Worm (Caenorhabditis elegans): ENCODE measurements around the gene fzo-1.

Gene fzo-1

DNA sequence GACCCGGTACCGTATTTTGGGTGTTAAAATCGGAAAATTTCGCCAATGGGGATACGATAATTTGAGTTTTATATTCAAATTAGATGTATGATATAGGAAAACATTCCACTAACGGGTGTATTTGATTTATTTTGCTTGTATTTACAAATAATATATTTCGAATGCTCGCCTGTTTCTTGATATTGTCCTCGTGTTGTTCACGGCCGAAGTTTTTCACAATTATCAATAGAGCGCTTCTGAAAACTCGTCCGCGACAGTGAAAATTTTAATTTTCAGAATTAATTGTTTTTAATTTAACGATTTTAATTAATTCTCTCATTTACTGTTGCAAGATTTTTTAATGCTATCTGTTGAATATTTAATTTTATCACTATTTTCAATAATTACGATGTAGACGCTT is 16.3 kb downstream of the fzo-1 start (continued):
- TF ChIP-seq C16A3.4 (tag; optimal IDR thresholded peaks at IDR 0.05): peak; percentile 15
- peak in 1 of 2 experiments; percentile 40 for TF ChIP-seq lsy-2 (tag; optimal IDR thresholded peaks at IDR 0.05)
- peak; percentile 16; the same call in 1 of the 2 replicates for TF ChIP-seq nhr-19 (GFP tag; conservative IDR thresholded peaks at IDR 0.05)
- no peak for TF ChIP-seq unc-98 (GFP tag; IDR thresholded peaks at IDR 0.05)
- TF ChIP-seq ama-1 (optimal IDR thresholded peaks at IDR 0.05): no peak
- TF ChIP-seq ceh-8 (GFP tag; optimal IDR thresholded peaks at IDR 0.05): no peak
- TF ChIP-seq dpl-1 (GFP tag; optimal IDR thresholded peaks at IDR 0.05): peak; percentile 32 to 73 (median 71)
- TF ChIP-seq lin-13 (GFP tag; optimal IDR thresholded peaks at IDR 0.05): peak; percentile 12
- TF ChIP-seq mdl-1 (tag; optimal IDR thresholded peaks at IDR 0.05): no peak
- TF ChIP-seq pag-3 (tag; optimal IDR thresholded peaks at IDR 0.05; ENCODE audit: borderline replicate concordance, insufficient read depth): no peak
- TF ChIP-seq snpc-4 (tag; optimal IDR thresholded peaks at IDR 0.05): no peak
- TF ChIP-seq lin-39 (tag; optimal IDR thresholded peaks at IDR 0.05): no peak
- no peak for TF ChIP-seq unc-130 (tag; optimal IDR thresholded peaks at IDR 0.05)
- peak; percentile 28 for TF ChIP-seq elt-2 (tag; optimal IDR thresholded peaks at IDR 0.05)
- TF ChIP-seq mab-9 (GFP tag; IDR thresholded peaks at IDR 0.05): no peak
- TF ChIP-seq nhr-77 (tag; optimal IDR thresholded peaks at IDR 0.05): no peak
- no peak for TF ChIP-seq unc-30 (tag; optimal IDR thresholded peaks at IDR 0.05)
- TF ChIP-seq nhr-71 (tag; optimal IDR thresholded peaks at IDR 0.05): peak; percentile 67
- TF ChIP-seq dsc-1 (tag; optimal IDR thresholded peaks at IDR 0.05): peak; percentile 47
- TF ChIP-seq alr-1 (tag; optimal IDR thresholded peaks at IDR 0.05; ENCODE audit: borderline replicate concordance): no peak

DNA sequence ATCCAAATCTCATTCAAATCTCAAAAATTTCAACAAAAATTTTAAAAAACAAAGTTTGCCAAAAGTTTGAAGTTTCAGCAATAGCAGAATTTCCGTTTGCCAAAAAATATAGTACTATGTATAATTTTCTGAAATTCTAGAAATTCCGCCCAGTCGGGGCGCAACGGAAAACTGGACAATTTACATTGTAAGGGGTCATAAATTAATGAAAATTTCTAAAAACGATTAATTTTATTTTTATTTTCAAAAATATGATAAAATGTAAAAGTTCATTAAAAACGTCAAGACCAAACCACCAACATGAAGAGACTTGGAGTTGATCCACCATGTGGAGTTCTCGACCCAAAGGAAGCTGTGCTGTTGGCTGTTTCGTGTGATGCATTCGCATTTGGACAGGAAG is 17.7 kb downstream of the fzo-1 start, which contains the start of gene ZK1248.4:
TSS of gene ZK1248.4 (plus strand) at position 301 of the 400 bp plus-strand sequence.
- no peak for TF ChIP-seq snu-23 (GFP tag; optimal IDR thresholded peaks at IDR 0.05)
- TF ChIP-seq nhr-11 (tag; optimal IDR thresholded peaks at IDR 0.05): no peak
- no peak for TF ChIP-seq nhr-19 (GFP tag; conservative IDR thresholded peaks at IDR 0.05)
- no peak for TF ChIP-seq blmp-1 (tag; optimal IDR thresholded peaks at IDR 0.05)
- no peak for TF ChIP-seq ceh-8 (GFP tag; optimal IDR thresholded peaks at IDR 0.05)
- TF ChIP-seq ces-1 (GFP tag; optimal IDR thresholded peaks at IDR 0.05): no peak
- no peak for TF ChIP-seq nhr-76 (tag; optimal IDR thresholded peaks at IDR 0.05)
- no peak for TF ChIP-seq C34B4.2 (tag; optimal IDR thresholded peaks at IDR 0.05)
- TF ChIP-seq mep-1 (tag; optimal IDR thresholded peaks at IDR 0.05): no peak
- TF ChIP-seq irx-1 (tag; optimal IDR thresholded peaks at IDR 0.05): no peak
- TF ChIP-seq ceh-88 (GFP tag; IDR thresholded peaks at IDR 0.05): no peak
- TF ChIP-seq isw-1 (GFP tag; IDR thresholded peaks at IDR 0.05): no peak
- no peak for TF ChIP-seq C16A3.4 (tag; optimal IDR thresholded peaks at IDR 0.05)
- TF ChIP-seq nhr-28 (tag; optimal IDR thresholded peaks at IDR 0.05): no peak
- no peak for TF ChIP-seq lin-14 (GFP tag; optimal IDR thresholded peaks at IDR 0.05)

DNA sequence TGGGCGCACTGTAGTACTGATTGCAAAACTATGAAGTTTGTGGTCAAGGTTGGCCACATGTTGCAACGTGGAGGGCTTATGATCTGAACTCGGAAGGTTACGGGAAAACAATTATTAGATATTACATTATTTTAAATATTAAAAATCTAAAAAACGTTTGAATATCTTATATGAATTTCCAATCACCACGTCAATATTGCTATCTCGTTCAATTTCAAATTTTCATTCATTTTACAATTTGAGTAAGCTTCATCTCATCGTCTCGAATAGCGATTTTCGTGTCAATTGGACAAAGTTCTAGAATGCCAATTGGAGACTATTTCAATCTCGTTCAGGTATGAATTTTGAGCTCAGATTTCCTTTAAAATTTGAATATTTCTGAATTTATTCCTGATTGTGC is 19.7 kb downstream of the fzo-1 start, which contains the start of gene ZK1248.20:
TSS of gene ZK1248.20 (plus strand) at position 301 of the 400 bp plus-strand sequence.
- no peak for TF ChIP-seq egl-27 (tag; optimal IDR thresholded peaks at IDR 0.05)
- no peak for TF ChIP-seq nhr-76 (tag; optimal IDR thresholded peaks at IDR 0.05)
- no peak for TF ChIP-seq tbx-2 (tag; optimal IDR thresholded peaks at IDR 0.05)
- no peak for TF ChIP-seq tlp-1 (tag; optimal IDR thresholded peaks at IDR 0.05)
- TF ChIP-seq lin-15B (tag; optimal IDR thresholded peaks at IDR 0.05): no peak
- no peak for TF ChIP-seq nhr-12 (tag; optimal IDR thresholded peaks at IDR 0.05)
- no peak for TF ChIP-seq nhr-19 (GFP tag; conservative IDR thresholded peaks at IDR 0.05)
- no peak for TF ChIP-seq nhr-28 (tag; optimal IDR thresholded peaks at IDR 0.05)
- no peak for TF ChIP-seq alr-1 (tag; optimal IDR thresholded peaks at IDR 0.05; ENCODE audit: borderline replicate concordance)
- TF ChIP-seq nhr-90 (tag; optimal IDR thresholded peaks at IDR 0.05; ENCODE audit: poor library complexity): no peak
- TF ChIP-seq unc-98 (GFP tag; IDR thresholded peaks at IDR 0.05): no peak
- TF ChIP-seq lsy-2 (tag; optimal IDR thresholded peaks at IDR 0.05): no peak
- TF ChIP-seq blmp-1 (tag; optimal IDR thresholded peaks at IDR 0.05): no peak
- no peak for TF ChIP-seq mef-2 (tag; optimal IDR thresholded peaks at IDR 0.05)
- TF ChIP-seq snu-23 (GFP tag; optimal IDR thresholded peaks at IDR 0.05): no peak
